Fruit fly (Drosophila melanogaster) whole organism, embryonic: ENCODE measurements around the gene Reepl1.

Experiments used
- Ada2b ChIP-seq: fragments of 200-800 bp; sonication (Bioruptor generic); IDR thresholded peaks from 2 replicates; pipeline ENCODE4 v1.3.6; 2022; ENCODE audit warnings: missing biosample characterization, missing genetic modification characterization
- Atf-2 ChIP-seq: fragments of 200-800 bp; sonication (Bioruptor generic); optimal IDR thresholded peaks from 2 replicates; lab custom pipeline; 2016; ENCODE audit warnings: missing biosample characterization, missing genetic modification characterization
- CG10366 ChIP-seq: fragments of 200-800 bp; sonication (Bioruptor generic); IDR thresholded peaks from 2 replicates; pipeline ENCODE4 v1.3.6; 2022; ENCODE audit warnings: missing biosample characterization, missing genetic modification characterization
- CG10959 ChIP-seq: fragments of 200-800 bp; sonication (Bioruptor generic); IDR thresholded peaks from 2 replicates; pipeline ENCODE4 v1.3.6; 2022; ENCODE audit warnings: missing biosample characterization, missing genetic modification characterization
- CG11247 ChIP-seq: fragments of 200-800 bp; sonication (Bioruptor generic); IDR thresholded peaks from 2 replicates; pipeline ENCODE4 v1.3.6; 2022; ENCODE audit warnings: missing biosample characterization, missing genetic modification characterization
- CG11456 ChIP-seq: fragments of 200-800 bp; sonication (Bioruptor generic); IDR thresholded peaks from 3 replicates; pipeline ENCODE4 v1.3.6; 2022; ENCODE audit warnings: missing biosample characterization, missing genetic modification characterization
- CG11560 ChIP-seq: fragments of 200-800 bp; sonication (Bioruptor generic); IDR thresholded peaks from 3 replicates; pipeline ENCODE4 v1.3.6; 2022; ENCODE audit warnings: missing biosample characterization, missing genetic modification characterization
- CG12236 ChIP-seq: fragments of 200-800 bp; sonication (Bioruptor generic); optimal IDR thresholded peaks from 2 replicates; lab custom pipeline; 2016; ENCODE audit warnings: missing biosample characterization, missing genetic modification characterization
- CG15011 ChIP-seq: fragments of 200-800 bp; sonication (Bioruptor generic); optimal IDR thresholded peaks from 3 replicates; lab custom pipeline; 2018; ENCODE audit warnings: missing biosample characterization, mild to moderate bottlenecking, missing genetic modification characterization
- CG17328 ChIP-seq: fragments of 200-800 bp; sonication (Bioruptor generic); IDR thresholded peaks from 2 replicates; pipeline ENCODE4 v1.3.6; 2022; ENCODE audit warnings: missing biosample characterization, missing genetic modification characterization
- CG17912 ChIP-seq: fragments of 200-800 bp; sonication (Bioruptor generic); optimal IDR thresholded peaks from 2 replicates; lab custom pipeline; 2018; ENCODE audit warnings: missing biosample characterization, mild to moderate bottlenecking, missing genetic modification characterization
- CG18011 ChIP-seq: fragments of 200-800 bp; sonication (Bioruptor generic); optimal IDR thresholded peaks from 2 replicates; lab custom pipeline; 2017; ENCODE audit warnings: missing biosample characterization, missing genetic modification characterization, mild to moderate bottlenecking, moderate library complexity, missing genotype
- CG2120 ChIP-seq: fragments of 200-800 bp; sonication (Bioruptor generic); optimal IDR thresholded peaks from 3 replicates; lab custom pipeline; 2016; ENCODE audit warnings: missing biosample characterization, missing genetic modification characterization
- CG2129 ChIP-seq: fragments of 200-800 bp; sonication (Bioruptor generic); IDR thresholded peaks from 2 replicates; pipeline ENCODE4 v1.3.6; 2022; ENCODE audit warnings: missing biosample characterization, missing genetic modification characterization; ENCODE audit not compliant: partially characterized antibody
- CG2875 ChIP-seq: fragments of 200-800 bp; sonication (Bioruptor generic); optimal IDR thresholded peaks from 2 replicates; lab custom pipeline; 2017; ENCODE audit warnings: missing biosample characterization, mild to moderate bottlenecking, missing genetic modification characterization, missing genetic modification reagents
- CG3838 ChIP-seq: fragments of 200-800 bp; sonication (Bioruptor generic); optimal IDR thresholded peaks from 3 replicates; lab custom pipeline; 2016; ENCODE audit warnings: missing biosample characterization, missing genetic modification characterization
- CG3847 ChIP-seq: fragments of 200-800 bp; sonication (Bioruptor generic); IDR thresholded peaks from 2 replicates; pipeline ENCODE4 v1.3.6; 2022; ENCODE audit warnings: missing biosample characterization, missing genetic modification characterization
- CG42726 ChIP-seq: fragments of 200-800 bp; sonication (Bioruptor generic); IDR thresholded peaks from 2 replicates; pipeline ENCODE4 v1.3.6; 2022; ENCODE audit warnings: missing biosample characterization, missing genetic modification characterization; ENCODE audit not compliant: partially characterized antibody
- CG4360 ChIP-seq: fragments of 200-800 bp; sonication (Bioruptor generic); IDR thresholded peaks from 2 replicates; pipeline ENCODE4 v1.3.6; 2022; ENCODE audit warnings: missing biosample characterization, missing genetic modification characterization
- CG4424 ChIP-seq: fragments of 200-800 bp; sonication (Bioruptor generic); optimal IDR thresholded peaks from 3 replicates; lab custom pipeline; 2016; ENCODE audit warnings: missing biosample characterization, missing genetic modification characterization
- CG6254 ChIP-seq: fragments of 200-800 bp; sonication (Bioruptor generic); optimal IDR thresholded peaks from 3 replicates; lab custom pipeline; 2017; ENCODE audit warnings: mild to moderate bottlenecking, missing biosample characterization, missing genetic modification reagents, missing genetic modification characterization
- CG6854 ChIP-seq: fragments of 200-800 bp; sonication (Bioruptor generic); optimal IDR thresholded peaks from 3 replicates; lab custom pipeline; 2017; ENCODE audit warnings: missing biosample characterization, mild to moderate bottlenecking, missing genetic modification characterization
- CG7745 ChIP-seq: fragments of 200-800 bp; sonication (Bioruptor generic); optimal IDR thresholded peaks from 2 replicates; lab custom pipeline; 2018; ENCODE audit warnings: missing biosample characterization, mild to moderate bottlenecking, missing genetic modification characterization, moderate library complexity
- Chrac-16 ChIP-seq: fragments of 200-800 bp; sonication (Bioruptor generic); optimal IDR thresholded peaks from 3 replicates; lab custom pipeline; 2016; ENCODE audit warnings: missing biosample characterization, missing genetic modification characterization
- Dll ChIP-seq: fragments of 200-800 bp; sonication (Bioruptor generic); IDR thresholded peaks from 4 replicates; pipeline ENCODE4 v1.3.6; 2022; ENCODE audit warnings: missing biosample characterization, missing genetic modification characterization; ENCODE audit not compliant: partially characterized antibody
- Dref ChIP-seq: fragments of 200-800 bp; sonication (Bioruptor generic); IDR thresholded peaks from 2 replicates; pipeline ENCODE4 v1.3.6; 2022; ENCODE audit warnings: missing biosample characterization, missing genetic modification characterization
- HLHmδ ChIP-seq: fragments of 200-800 bp; sonication (Bioruptor generic); optimal IDR thresholded peaks from 2 replicates; lab custom pipeline; 2018; ENCODE audit warnings: missing biosample characterization, mild to moderate bottlenecking, missing genetic modification characterization, moderate library complexity
- HmgZ ChIP-seq: fragments of 200-800 bp; sonication (Bioruptor generic); optimal IDR thresholded peaks from 2 replicates; lab custom pipeline; 2018; ENCODE audit warnings: missing biosample characterization, mild to moderate bottlenecking, missing genetic modification characterization
- Hmx ChIP-seq: fragments of 200-800 bp; sonication (Bioruptor generic); optimal IDR thresholded peaks from 2 replicates; lab custom pipeline; 2016; ENCODE audit warnings: missing biosample characterization, missing genetic modification characterization
- MESR4 ChIP-seq: fragments of 200-800 bp; sonication (Bioruptor generic); optimal IDR thresholded peaks from 2 replicates; lab custom pipeline; 2018; ENCODE audit warnings: missing biosample characterization, mild to moderate bottlenecking, missing genetic modification characterization, moderate library complexity
- Six4 ChIP-seq: fragments of 200-800 bp; sonication (Bioruptor generic); optimal IDR thresholded peaks from 2 replicates; lab custom pipeline; 2016; ENCODE audit warnings: missing biosample characterization, missing genetic modification characterization
- Ssrp ChIP-seq: fragments of 200-800 bp; sonication (Bioruptor generic); optimal IDR thresholded peaks from 2 replicates; lab custom pipeline; 2018; ENCODE audit warnings: missing biosample characterization, mild to moderate bottlenecking, missing genetic modification characterization, moderate library complexity
- aop ChIP-seq: fragments of 200-800 bp; sonication (Bioruptor generic); IDR thresholded peaks from 2 replicates; pipeline ENCODE4 v1.3.6; 2022; ENCODE audit warnings: missing biosample characterization, missing genetic modification characterization
- bbx ChIP-seq: fragments of 200-800 bp; sonication (Bioruptor generic); IDR thresholded peaks from 2 replicates; pipeline ENCODE4 v1.3.6; 2022; ENCODE audit warnings: missing biosample characterization, missing genetic modification characterization; ENCODE audit not compliant: partially characterized antibody
- chm ChIP-seq: fragments of 200-800 bp; sonication (Bioruptor generic); IDR thresholded peaks from 2 replicates; pipeline ENCODE4 v1.3.6; 2022; ENCODE audit warnings: missing biosample characterization, missing genetic modification characterization
- crp ChIP-seq, 2 experiments: fragments of 200-800 bp; sonication (Bioruptor generic); optimal IDR thresholded peaks; 2 replicates in 1 of 2; 3 replicates in 1 of 2; lab custom pipeline; 2017; ENCODE audit warnings: missing biosample characterization in 2 of 2, missing genetic modification characterization in 2 of 2, mild to moderate bottlenecking in 1 of 2, moderate library complexity in 1 of 2
- en ChIP-seq: fragments of 200-800 bp; sonication (Bioruptor generic); optimal IDR thresholded peaks from 2 replicates; lab custom pipeline; 2016; ENCODE audit warnings: missing biosample characterization, missing genetic modification characterization
- ftz-f1 ChIP-seq: fragments of 200-800 bp; sonication (Bioruptor generic); optimal IDR thresholded peaks from 2 replicates; lab custom pipeline; 2016; ENCODE audit warnings: missing biosample characterization, missing genetic modification characterization
- gfzf ChIP-seq: fragments of 200-800 bp; sonication (Bioruptor generic); optimal IDR thresholded peaks from 2 replicates; lab custom pipeline; 2016; ENCODE audit warnings: missing biosample characterization, mild to moderate bottlenecking, missing genetic modification characterization, moderate library complexity
- gro ChIP-seq: fragments of 200-800 bp; sonication (Bioruptor generic); optimal IDR thresholded peaks from 2 replicates; lab custom pipeline; 2016; ENCODE audit warnings: missing biosample characterization, missing genetic modification characterization
- ham ChIP-seq: fragments of 200-800 bp; sonication (Bioruptor generic); IDR thresholded peaks from 2 replicates; pipeline ENCODE4 v1.3.6; 2022; ENCODE audit warnings: missing biosample characterization, missing genetic modification characterization
- hkb ChIP-seq, 2 experiments: fragments of 200-800 bp in 1 of 2; fragments of >200 bp in 1 of 2; sonication (Bioruptor generic) in 1 of 2; IDR thresholded peaks in 1 of 2; optimal IDR thresholded peaks in 1 of 2; 2 replicates each; pipeline versions ENCODE4 v1.3.6 to Lab custom; 2017 to 2022; ENCODE audit warnings: missing biosample characterization in 1 of 2, missing genetic modification characterization in 1 of 2
- lab ChIP-seq: fragments of 200-800 bp; sonication (Bioruptor generic); optimal IDR thresholded peaks from 3 replicates; lab custom pipeline; 2017; ENCODE audit warnings: missing biosample characterization, missing genetic modification characterization, mild to moderate bottlenecking, moderate library complexity, missing genetic modification reagents
- nau ChIP-seq: fragments of 200-800 bp; sonication (Bioruptor generic); optimal IDR thresholded peaks from 3 replicates; lab custom pipeline; 2017; ENCODE audit warnings: missing biosample characterization, mild to moderate bottlenecking, missing genetic modification characterization, missing genetic modification reagents
- nerfin-2 ChIP-seq: fragments of 200-800 bp; sonication (Bioruptor generic); IDR thresholded peaks from 2 replicates; pipeline ENCODE4 v1.3.6; 2022; ENCODE audit warnings: missing biosample characterization, missing genetic modification characterization; ENCODE audit not compliant: partially characterized antibody
- psq ChIP-seq: fragments of 200-800 bp; sonication (Bioruptor generic); optimal IDR thresholded peaks from 2 replicates; lab custom pipeline; 2017; ENCODE audit warnings: missing biosample characterization, missing genetic modification characterization
- run ChIP-seq: fragments of 200-800 bp; sonication (Bioruptor generic); optimal IDR thresholded peaks from 3 replicates; lab custom pipeline; 2018; ENCODE audit warnings: missing biosample characterization, mild to moderate bottlenecking, missing genetic modification characterization
- sima ChIP-seq: fragments of 200-800 bp; sonication (Bioruptor generic); optimal IDR thresholded peaks from 2 replicates; lab custom pipeline; 2016; ENCODE audit warnings: missing biosample characterization, missing genetic modification characterization
- trh ChIP-seq: fragments of 200-800 bp; sonication (Bioruptor generic); optimal IDR thresholded peaks from 2 replicates; lab custom pipeline; 2016; ENCODE audit warnings: missing biosample characterization, missing genetic modification characterization
- twi ChIP-seq: fragments of 200-800 bp; optimal IDR thresholded peaks from 2 replicates; lab custom pipeline; 2019; ENCODE audit warnings: missing biosample characterization, mild to moderate bottlenecking, missing genetic modification characterization, moderate library complexity
- tx ChIP-seq: fragments of 200-800 bp; sonication (Bioruptor generic); optimal IDR thresholded peaks from 2 replicates; lab custom pipeline; 2016; ENCODE audit warnings: missing biosample characterization, missing genetic modification characterization

Gene Reepl1

DNA sequence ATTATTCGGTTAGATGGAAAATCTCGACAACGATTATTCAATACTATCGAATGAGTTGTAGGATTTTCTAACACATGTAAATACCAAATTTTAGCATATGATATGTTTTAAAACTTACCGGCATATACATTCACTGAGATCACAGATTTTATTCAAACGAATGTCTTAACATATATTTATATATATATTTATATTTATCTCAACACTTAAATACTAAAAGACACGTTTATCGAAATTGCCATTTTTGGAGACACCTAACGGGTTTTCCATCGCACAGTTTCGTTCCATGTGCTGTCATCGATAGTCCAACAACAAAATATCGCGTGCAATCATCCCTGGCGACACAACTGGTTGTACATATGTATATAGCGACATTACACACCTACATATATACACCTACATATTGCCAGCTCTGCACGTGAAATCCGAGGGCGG is 39.2 kb downstream of the Reepl1 start, which contains the start of the genes CG2247 and CG1703 (continued):
- TF ChIP-seq CG11560: no peak; the same call in 2 of the 3 replicates
- no peak for TF ChIP-seq CG2120 (GFP tag; lab: Kevin White, UChicago)
- TF ChIP-seq lab (GFP tag; lab: Kevin White, UChicago): no peak
- TF ChIP-seq CG18011 (GFP tag; lab: Kevin White, UChicago): peak; percentile 87
- no peak for TF ChIP-seq HLHmδ
- TF ChIP-seq CG11247: no peak
- no peak for TF ChIP-seq Ada2b (GFP tag; lab: Robert Waterston, UW)
- no peak for TF ChIP-seq Six4 (GFP tag; lab: Kevin White, UChicago)
- no peak for TF ChIP-seq CG17328 (GFP tag; lab: Robert Waterston, UW)
- TF ChIP-seq CG6254: no peak
- TF ChIP-seq chm: no peak
- peak; percentile 52 for TF ChIP-seq twi (tag; lab: Kevin White, UChicago)
- no peak for TF ChIP-seq CG11456 (GFP tag; lab: Robert Waterston, UW)
- TF ChIP-seq Atf-2 (GFP tag; lab: Kevin White, UChicago): no peak
- TF ChIP-seq CG2875 (GFP tag; lab: Kevin White, UChicago): no peak
- TF ChIP-seq CG3847 (GFP tag; lab: Robert Waterston, UW): no peak
- TF ChIP-seq aop: no peak
- no peak for TF ChIP-seq run (tag; lab: Kevin White, UChicago)
- TF ChIP-seq CG4424: no peak
- TF ChIP-seq CG15011 (GFP tag; lab: Kevin White, UChicago): no peak
- TF ChIP-seq hkb (optimal IDR thresholded peaks at IDR 0.05; lab: Kevin White, UChicago): no peak
- no peak for TF ChIP-seq hkb (GFP tag; IDR thresholded peaks at IDR 0.05; lab: Robert Waterston, UW)
- no peak for TF ChIP-seq MESR4
- TF ChIP-seq nau (GFP tag; lab: Kevin White, UChicago): no peak
- peak; percentile 92 for TF ChIP-seq Dll (GFP tag; lab: Robert Waterston, UW)
- TF ChIP-seq crp (GFP tag; optimal IDR thresholded peaks at IDR 0.05; lab: Kevin White, UChicago): peak in 1 of 2 experiments; percentile 49
- no peak for TF ChIP-seq CG7745 (tag; lab: Kevin White, UChicago)
- no peak for TF ChIP-seq ftz-f1
- peak; percentile 52 for TF ChIP-seq nerfin-2 (GFP tag; lab: Robert Waterston, UW)
- TF ChIP-seq en: no peak
- peak; percentile 75 for TF ChIP-seq CG42726 (GFP tag; lab: Robert Waterston, UW)
- peak; percentile 69 for TF ChIP-seq gfzf (GFP tag; lab: Kevin White, UChicago)
- no peak for TF ChIP-seq psq
- no peak for TF ChIP-seq Chrac-16 (GFP tag; lab: Kevin White, UChicago)
- TF ChIP-seq Ssrp: no peak
- no peak for TF ChIP-seq CG17912 (GFP tag; lab: Kevin White, UChicago)
- TF ChIP-seq trh (GFP tag; lab: Kevin White, UChicago): no peak
- no peak for TF ChIP-seq CG3838 (GFP tag; lab: Kevin White, UChicago)
- no peak for TF ChIP-seq CG6854 (GFP tag; lab: Kevin White, UChicago)
- TF ChIP-seq tx (GFP tag; lab: Kevin White, UChicago): no peak
- TF ChIP-seq Dref (GFP tag; lab: Robert Waterston, UW): peak; percentile 82
- no peak for TF ChIP-seq ham (GFP tag; lab: Robert Waterston, UW)
- TF ChIP-seq CG10959: no peak
- no peak for TF ChIP-seq Hmx (GFP tag; lab: Kevin White, UChicago)
- peak; percentile 77; the same call in 1 of the 2 replicates for TF ChIP-seq CG4360 (GFP tag; lab: Robert Waterston, UW)
- TF ChIP-seq CG10366 (GFP tag; lab: Robert Waterston, UW): no peak
- no peak for TF ChIP-seq gro
- TF ChIP-seq CG12236 (GFP tag; lab: Kevin White, UChicago): no peak
- peak; percentile 45 for TF ChIP-seq CG2129 (GFP tag; lab: Robert Waterston, UW)
- TF ChIP-seq HmgZ (tag; lab: Kevin White, UChicago): peak; percentile 4
- TF ChIP-seq sima (GFP tag; lab: Kevin White, UChicago): no peak
- TF ChIP-seq bbx (GFP tag; lab: Robert Waterston, UW): peak; percentile 81
